Fruit fly (Drosophila melanogaster): ENCODE results near the gene Wdr81.

The Wdr81 gene

dm6 chr2L:12065683-12066386 lies 45.1 kb upstream of the Wdr81 start (continued):
- TF ChIP-seq CG7839 (tag; optimal IDR thresholded peaks at IDR 0.05) = peak; percentile 52
- peak in 1 of 2 experiments; percentile 39 for TF ChIP-seq Trl (optimal IDR thresholded peaks at IDR 0.05)
- no peak for TF ChIP-seq Trl (GFP tag; optimal IDR thresholded peaks at IDR 0.05)
- TF ChIP-seq CG3838 (GFP tag; optimal IDR thresholded peaks at IDR 0.05) = no peak
- no peak for TF ChIP-seq CG6765 (GFP tag; optimal IDR thresholded peaks at IDR 0.05)
- no peak for TF ChIP-seq CG7372 (GFP tag; IDR thresholded peaks at IDR 0.05)
- TF ChIP-seq eyg (GFP tag; optimal IDR thresholded peaks at IDR 0.05) = no peak
- TF ChIP-seq CG34422 (GFP tag; IDR thresholded peaks at IDR 0.05) = no peak
- no peak for TF ChIP-seq zfh1 (GFP tag; IDR thresholded peaks at IDR 0.05)
- no peak for TF ChIP-seq ind (GFP tag; optimal IDR thresholded peaks at IDR 0.05)
- TF ChIP-seq sisA (GFP tag; IDR thresholded peaks at IDR 0.05) = no peak
- no peak for TF ChIP-seq crc (GFP tag; optimal IDR thresholded peaks at IDR 0.05)
- TF ChIP-seq nau (GFP tag; optimal IDR thresholded peaks at IDR 0.05) = no peak
- no peak for TF ChIP-seq CG4730 (GFP tag; IDR thresholded peaks at IDR 0.05)
- no peak for TF ChIP-seq CG12744 (GFP tag; optimal IDR thresholded peaks at IDR 0.05)
- no peak for TF ChIP-seq CG9609 (GFP tag; optimal IDR thresholded peaks at IDR 0.05)
- no peak for TF ChIP-seq Meics (GFP tag; optimal IDR thresholded peaks at IDR 0.05)
- TF ChIP-seq Hmx (GFP tag; optimal IDR thresholded peaks at IDR 0.05) = no peak
- TF ChIP-seq ssp (GFP tag; IDR thresholded peaks at IDR 0.05) = no peak
- peak; percentile 53 for TF ChIP-seq cad (GFP tag; optimal IDR thresholded peaks at IDR 0.05)
- TF ChIP-seq gcm2 (GFP tag; optimal IDR thresholded peaks at IDR 0.05) = no peak
- no peak for TF ChIP-seq ham (GFP tag; IDR thresholded peaks at IDR 0.05)
- no peak for TF ChIP-seq CG30431 (GFP tag; optimal IDR thresholded peaks at IDR 0.05)
- no peak for TF ChIP-seq CG1233 (GFP tag; optimal IDR thresholded peaks at IDR 0.05)
- no peak for TF ChIP-seq Hsf (GFP tag; optimal IDR thresholded peaks at IDR 0.05)
- TF ChIP-seq bigmax (GFP tag; optimal IDR thresholded peaks at IDR 0.05) = no peak
- TF ChIP-seq HLH4C (GFP tag; IDR thresholded peaks at IDR 0.05; ENCODE audit: partially characterized antibody) = no peak
- no peak for TF ChIP-seq cas (GFP tag; IDR thresholded peaks at IDR 0.05)
- TF ChIP-seq zf30C (GFP tag; optimal IDR thresholded peaks at IDR 0.05) = no peak
- no peak for TF ChIP-seq NC2α (GFP tag; optimal IDR thresholded peaks at IDR 0.05)
- TF ChIP-seq Rfx (GFP tag; IDR thresholded peaks at IDR 0.05) = no peak
- TF ChIP-seq CG5180 (GFP tag; optimal IDR thresholded peaks at IDR 0.05) = no peak
- TF ChIP-seq mld (GFP tag; IDR thresholded peaks at IDR 0.05; ENCODE audit: partially characterized antibody) = no peak
- TF ChIP-seq fd102C (GFP tag; optimal IDR thresholded peaks at IDR 0.05) = no peak
- no peak for TF ChIP-seq ci (GFP tag; IDR thresholded peaks at IDR 0.05)
- no peak for TF ChIP-seq CG14965 (GFP tag; optimal IDR thresholded peaks at IDR 0.05; ENCODE audit: borderline replicate concordance)
- TF ChIP-seq CrebB (tag; optimal IDR thresholded peaks at IDR 0.05) = no peak
- TF ChIP-seq CG12299 (tag; optimal IDR thresholded peaks at IDR 0.05) = no peak
- TF ChIP-seq gt (GFP tag; IDR thresholded peaks at IDR 0.05) = no peak
- TF ChIP-seq ab (GFP tag; optimal IDR thresholded peaks at IDR 0.05) = no peak
- no peak for TF ChIP-seq CG8478 (optimal IDR thresholded peaks at IDR 0.05)
- TF ChIP-seq CG11456 (GFP tag; IDR thresholded peaks at IDR 0.05) = no peak
- TF ChIP-seq chif (GFP tag; optimal IDR thresholded peaks at IDR 0.05) = no peak
- no peak for TF ChIP-seq CG12236 (GFP tag; optimal IDR thresholded peaks at IDR 0.05)
- peak; percentile 75 for TF ChIP-seq CG2712 (tag; optimal IDR thresholded peaks at IDR 0.05)
- TF ChIP-seq CG1792 (GFP tag; optimal IDR thresholded peaks at IDR 0.05) = no peak
- peak; percentile 10 for TF ChIP-seq ewg (GFP tag; optimal IDR thresholded peaks at IDR 0.05)
- TF ChIP-seq Xbp1 (GFP tag; optimal IDR thresholded peaks at IDR 0.05) = no peak
- TF ChIP-seq CG3281 (GFP tag; optimal IDR thresholded peaks at IDR 0.05) = no peak
- peak; percentile 75 for TF ChIP-seq Xrp1 (GFP tag; IDR thresholded peaks at IDR 0.05)
- no peak for TF ChIP-seq h (optimal IDR thresholded peaks at IDR 0.05)
- no peak for TF ChIP-seq pnt (GFP tag; optimal IDR thresholded peaks at IDR 0.05)
- peak; percentile 38; the same call in 1 of the 3 replicates for TF ChIP-seq croc (GFP tag; conservative IDR thresholded peaks at IDR 0.05)
